Worm (Caenorhabditis elegans): ENCODE data around the gene M03E7.3.

Gene M03E7.3

ce11 chrV:5619372-5619771 is 4.5 kb downstream of the M03E7.3 start (continued):
- TF ChIP-seq dox-1 (GFP tag; IDR thresholded peaks at IDR 0.05) = no peak; the same call in 1 of the 2 replicates
- TF ChIP-seq nfya-1 (tag; optimal IDR thresholded peaks at IDR 0.05; ENCODE audit: borderline replicate concordance, insufficient read depth) = no peak
- no peak for TF ChIP-seq somi-1 (GFP tag; optimal IDR thresholded peaks at IDR 0.05)

- TF ChIP-seq die-1 (tag; optimal IDR thresholded peaks at IDR 0.05) (no peak), lin-26 (GFP tag; IDR thresholded peaks at IDR 0.05) (no peak), hmg-1.2 (GFP tag; IDR thresholded peaks at IDR 0.05) (no peak), snpc-4 (GFP tag; optimal IDR thresholded peaks at IDR 0.05) (no peak), snpc-4 (tag; optimal IDR thresholded peaks at IDR 0.05) (no peak), ets-4 (GFP tag; optimal IDR thresholded peaks at IDR 0.05) (no peak), somi-1 (GFP tag; optimal IDR thresholded peaks at IDR 0.05) (no peak), aptf-3 (GFP tag; IDR thresholded peaks at IDR 0.05) (no peak), cebp-1 (GFP tag; IDR thresholded peaks at IDR 0.05) (no peak), cebp-1 (tag; optimal IDR thresholded peaks at IDR 0.05) (no peak), ceh-100 (GFP tag; IDR thresholded peaks at IDR 0.05) (no peak), F10E7.11 (tag; optimal IDR thresholded peaks at IDR 0.05) (no peak), ceh-58 (GFP tag; IDR thresholded peaks at IDR 0.05) (no peak), repo-1 (tag; optimal IDR thresholded peaks at IDR 0.05) (no peak), aptf-2 (GFP tag; conservative IDR thresholded peaks at IDR 0.05) (no peak), rpc-1 (optimal IDR thresholded peaks at IDR 0.05) (no peak), rpc-1 (tag; optimal IDR thresholded peaks at IDR 0.05) (no peak), atf-7 (tag; optimal IDR thresholded peaks at IDR 0.05) (no peak), lag-1 (GFP tag; IDR thresholded peaks at IDR 0.05) (no peak), athp-1 (tag; optimal IDR thresholded peaks at IDR 0.05) (no peak), ztf-6 (GFP tag; IDR thresholded peaks at IDR 0.05) (no peak), ceh-40 (GFP tag; IDR thresholded peaks at IDR 0.05) (no peak)
Measured at ce11 chrV:5620040-5620439, 5.2 kb downstream of the M03E7.3 start, which contains the start of gene memb-2. Gene memb-2 (minus strand): TSS chrV:5620140.

ce11 chrV:5621390-5621789 is 6.6 kb downstream of the M03E7.3 start, which contains the start of gene M03E7.1:
Gene M03E7.1 (plus strand): TSS chrV:5621690.
- TF ChIP-seq F49E8.2 (tag; optimal IDR thresholded peaks at IDR 0.05; ENCODE audit: insufficient read depth) (no peak), F33H1.4 (GFP tag; IDR thresholded peaks at IDR 0.05) (no peak), lsl-1 (GFP tag; optimal IDR thresholded peaks at IDR 0.05) (no peak), nhr-27 (tag; optimal IDR thresholded peaks at IDR 0.05) (no peak), C17E4.6 (GFP tag; IDR thresholded peaks at IDR 0.05) (no peak), lin-54 (GFP tag; optimal IDR thresholded peaks at IDR 0.05) (no peak), hmg-20 (GFP tag; IDR thresholded peaks at IDR 0.05) (no peak), gei-17 (GFP tag; optimal IDR thresholded peaks at IDR 0.05) (no peak), D2030.7 (GFP tag; IDR thresholded peaks at IDR 0.05) (no peak), snpc-1.3 (tag; optimal IDR thresholded peaks at IDR 0.05; ENCODE audit: insufficient read depth) (no peak), K11D2.4 (GFP tag; IDR thresholded peaks at IDR 0.05) (no peak), nhr-120 (GFP tag; IDR thresholded peaks at IDR 0.05) (no peak), dpff-1 (tag; optimal IDR thresholded peaks at IDR 0.05) (no peak), F57C9.4 (tag; optimal IDR thresholded peaks at IDR 0.05) (no peak)

Measured in whole organism, young adult.